Fruit fly (Drosophila melanogaster) whole organism, embryonic: ENCODE results near the gene Srpk79D.
A peak's percentile ranks its signal among the peaks of the same experiment; 100 is the strongest.

Experiments
- Atf3 ChIP-seq: fragments of 200-800 bp; sonication (Bioruptor generic); optimal IDR thresholded peaks from 3 replicates; lab custom pipeline; 2016; ENCODE audit warnings: missing biosample characterization, missing genetic modification characterization
- CG10321 ChIP-seq: fragments of 200-800 bp; sonication (Bioruptor generic); IDR thresholded peaks from 2 replicates; pipeline ENCODE4 v1.3.6; 2022; ENCODE audit warnings: missing biosample characterization, missing genetic modification characterization
- CG11093 ChIP-seq: fragments of 200-800 bp; sonication (Bioruptor generic); IDR thresholded peaks from 3 replicates; pipeline ENCODE4 v1.3.6; 2022; ENCODE audit warnings: missing biosample characterization, missing genetic modification characterization
- CG11456 ChIP-seq: fragments of 200-800 bp; sonication (Bioruptor generic); IDR thresholded peaks from 3 replicates; pipeline ENCODE4 v1.3.6; 2022; ENCODE audit warnings: missing biosample characterization, missing genetic modification characterization
- CG12942 ChIP-seq: fragments of 200-800 bp; sonication (Bioruptor generic); optimal IDR thresholded peaks from 3 replicates; lab custom pipeline; 2016; ENCODE audit warnings: missing biosample characterization, missing genetic modification characterization
- CG15269 ChIP-seq: fragments of 200-800 bp; sonication (Bioruptor generic); optimal IDR thresholded peaks from 2 replicates; lab custom pipeline; 2018; ENCODE audit warnings: missing biosample characterization, mild to moderate bottlenecking, missing genetic modification characterization, moderate library complexity
- CG1529 ChIP-seq: fragments of 200-800 bp; sonication (Bioruptor generic); optimal IDR thresholded peaks from 3 replicates; lab custom pipeline; 2018; ENCODE audit warnings: missing biosample characterization, missing genetic modification characterization
- CG16815 ChIP-seq: fragments of 200-800 bp; sonication (Bioruptor generic); optimal IDR thresholded peaks from 3 replicates; lab custom pipeline; 2017; ENCODE audit warnings: missing biosample characterization, mild to moderate bottlenecking, missing genetic modification characterization
- CG2199 ChIP-seq: fragments of 200-800 bp; sonication (Bioruptor generic); IDR thresholded peaks from 3 replicates; pipeline ENCODE4 v1.3.6; 2022; ENCODE audit warnings: missing biosample characterization, missing genetic modification characterization
- CG31224 ChIP-seq: fragments of 200-800 bp; sonication (Bioruptor generic); IDR thresholded peaks from 2 replicates; pipeline ENCODE4 v1.3.6; 2022; ENCODE audit warnings: missing biosample characterization, missing genetic modification characterization
- CG34422 ChIP-seq: fragments of 200-800 bp; sonication (Bioruptor generic); IDR thresholded peaks from 3 replicates; pipeline ENCODE4 v1.3.6; 2022; ENCODE audit warnings: missing biosample characterization, missing genetic modification characterization
- CG3995 ChIP-seq: fragments of 200-800 bp; sonication (Bioruptor generic); optimal IDR thresholded peaks from 3 replicates; lab custom pipeline; 2016; ENCODE audit warnings: missing biosample characterization, missing genetic modification characterization
- CG7271 ChIP-seq: fragments of 200-800 bp; sonication (Bioruptor generic); optimal IDR thresholded peaks from 2 replicates; lab custom pipeline; 2018; ENCODE audit warnings: missing biosample characterization, mild to moderate bottlenecking, missing genetic modification characterization, moderate library complexity
- CG7786 ChIP-seq: fragments of 200-800 bp; sonication (Bioruptor generic); optimal IDR thresholded peaks from 2 replicates; lab custom pipeline; 2016; ENCODE audit warnings: missing biosample characterization, missing genetic modification characterization
- CG7839 ChIP-seq: fragments of 200-800 bp; sonication (Bioruptor generic); optimal IDR thresholded peaks from 3 replicates; lab custom pipeline; 2018; ENCODE audit warnings: missing biosample characterization, mild to moderate bottlenecking, missing genetic modification characterization, moderate library complexity
- CG7987 ChIP-seq: fragments of 200-800 bp; sonication (Bioruptor generic); optimal IDR thresholded peaks from 2 replicates; lab custom pipeline; 2018; ENCODE audit warnings: missing biosample characterization, mild to moderate bottlenecking, missing genetic modification characterization, moderate library complexity
- CG8089 ChIP-seq: fragments of 200-800 bp; sonication (Bioruptor generic); optimal IDR thresholded peaks from 3 replicates; lab custom pipeline; 2016; ENCODE audit warnings: missing biosample characterization, missing genetic modification characterization
- Chrac-16 ChIP-seq: fragments of 200-800 bp; sonication (Bioruptor generic); optimal IDR thresholded peaks from 3 replicates; lab custom pipeline; 2016; ENCODE audit warnings: missing biosample characterization, missing genetic modification characterization
- CkIIα-i1 ChIP-seq: fragments of 200-800 bp; sonication (Bioruptor generic); IDR thresholded peaks from 2 replicates; pipeline ENCODE4 v1.3.6; 2022; ENCODE audit warnings: missing biosample characterization, missing genetic modification characterization
- D19A ChIP-seq: fragments of 200-800 bp; optimal IDR thresholded peaks from 3 replicates; lab custom pipeline; 2019; ENCODE audit warnings: missing biosample characterization, mild to moderate bottlenecking, missing genetic modification characterization, moderate library complexity
- Deaf1 ChIP-seq: fragments of 200-800 bp; optimal IDR thresholded peaks from 3 replicates; lab custom pipeline; 2019; ENCODE audit warnings: missing biosample characterization, mild to moderate bottlenecking, missing genetic modification characterization, moderate library complexity
- HLH3B ChIP-seq: fragments of 200-800 bp; sonication (Bioruptor generic); IDR thresholded peaks from 2 replicates; pipeline ENCODE4 v1.3.6; 2022; ENCODE audit warnings: missing biosample characterization, missing genetic modification characterization
- Kr ChIP-seq: fragments of 200-800 bp; sonication (Bioruptor generic); optimal IDR thresholded peaks from 2 replicates; lab custom pipeline; 2017; ENCODE audit warnings: missing biosample characterization, mild to moderate bottlenecking, missing genetic modification characterization
- Meics ChIP-seq: fragments of 200-800 bp; sonication (Bioruptor generic); optimal IDR thresholded peaks from 2 replicates; lab custom pipeline; 2017; ENCODE audit warnings: missing biosample characterization, mild to moderate bottlenecking, missing genetic modification characterization
- Mrtf ChIP-seq: fragments of 200-800 bp; sonication (Bioruptor generic); IDR thresholded peaks from 3 replicates; pipeline ENCODE4 v1.3.6; 2022; ENCODE audit warnings: missing biosample characterization, missing genetic modification characterization
- Ptx1 ChIP-seq: fragments of 200-800 bp; sonication (Bioruptor generic); IDR thresholded peaks from 2 replicates; pipeline ENCODE4 v1.3.6; 2022; ENCODE audit warnings: missing biosample characterization, missing genetic modification characterization
- Sin3A ChIP-seq: fragments of >200 bp; optimal IDR thresholded peaks from 2 replicates; lab custom pipeline; 2018
- Sox100B ChIP-seq: fragments of 200-800 bp; sonication (Bioruptor generic); optimal IDR thresholded peaks from 3 replicates; lab custom pipeline; 2018; ENCODE audit warnings: missing biosample characterization, mild to moderate bottlenecking, missing genetic modification characterization
- Stat92E ChIP-seq, 3 experiments: fragments of >200 bp in 2 of 3; fragments of 200-800 bp in 1 of 3; sonication (Bioruptor generic) in 1 of 3; optimal IDR thresholded peaks; 2 replicates each; lab custom pipeline; 2017 to 2019; ENCODE audit warnings: missing biosample characterization in 3 of 3, missing genetic modification characterization in 3 of 3, mild to moderate bottlenecking in 1 of 3, moderate library complexity in 1 of 3
- TFAM ChIP-seq: fragments of 200-800 bp; sonication (Bioruptor generic); optimal IDR thresholded peaks from 2 replicates; lab custom pipeline; 2017; ENCODE audit warnings: missing biosample characterization, missing genetic modification characterization, inconsistent platforms
- Vsx1 ChIP-seq: fragments of 200-800 bp; sonication (Bioruptor generic); optimal IDR thresholded peaks from 2 replicates; lab custom pipeline; 2017; ENCODE audit warnings: missing biosample characterization, mild to moderate bottlenecking, missing genetic modification characterization, missing genetic modification reagents
- az2 ChIP-seq: fragments of 200-800 bp; sonication (Bioruptor generic); optimal IDR thresholded peaks from 3 replicates; lab custom pipeline; 2016; ENCODE audit warnings: missing biosample characterization, missing genetic modification characterization
- bsh ChIP-seq, 2 experiments: fragments of 200-800 bp; sonication (Bioruptor generic); optimal IDR thresholded peaks; 2 replicates each; lab custom pipeline; 2017 to 2018; ENCODE audit warnings: mild to moderate bottlenecking in 2 of 2, missing biosample characterization in 2 of 2, missing genetic modification characterization in 2 of 2, moderate library complexity in 1 of 2
- cato ChIP-seq: fragments of 200-800 bp; sonication (Bioruptor generic); optimal IDR thresholded peaks from 2 replicates; lab custom pipeline; 2016; ENCODE audit warnings: missing biosample characterization, missing genetic modification characterization, borderline replicate concordance
- dimm ChIP-seq: fragments of 200-800 bp; sonication (Bioruptor generic); IDR thresholded peaks from 2 replicates; pipeline ENCODE4 v1.3.6; 2022; ENCODE audit warnings: missing biosample characterization, missing genetic modification characterization
- disco-r ChIP-seq: fragments of 200-800 bp; sonication (Bioruptor generic); optimal IDR thresholded peaks from 2 replicates; lab custom pipeline; 2016; ENCODE audit warnings: missing biosample characterization, missing genetic modification characterization
- dmrt99B ChIP-seq: fragments of 200-800 bp; sonication (Bioruptor generic); optimal IDR thresholded peaks from 2 replicates; lab custom pipeline; 2018; ENCODE audit warnings: missing biosample characterization, mild to moderate bottlenecking, missing genetic modification characterization, moderate library complexity
- en ChIP-seq: fragments of 200-800 bp; sonication (Bioruptor generic); optimal IDR thresholded peaks from 2 replicates; lab custom pipeline; 2016; ENCODE audit warnings: missing biosample characterization, missing genetic modification characterization
- fd3F ChIP-seq: fragments of 200-800 bp; sonication (Bioruptor generic); optimal IDR thresholded peaks from 2 replicates; lab custom pipeline; 2018; ENCODE audit warnings: missing biosample characterization, mild to moderate bottlenecking, missing genetic modification characterization, moderate library complexity
- fru ChIP-seq: fragments of >200 bp; optimal IDR thresholded peaks from 2 replicates; lab custom pipeline; 2017
- grn ChIP-seq: fragments of 200-800 bp; sonication (Bioruptor generic); optimal IDR thresholded peaks from 3 replicates; lab custom pipeline; 2017; ENCODE audit warnings: missing biosample characterization, missing genetic modification characterization
- gsb-n ChIP-seq: fragments of 200-800 bp; sonication (Bioruptor generic); optimal IDR thresholded peaks from 3 replicates; lab custom pipeline; 2018; ENCODE audit warnings: missing biosample characterization, mild to moderate bottlenecking, missing genetic modification characterization
- kni ChIP-seq: fragments of 200-800 bp; sonication (Bioruptor generic); optimal IDR thresholded peaks from 3 replicates; lab custom pipeline; 2017; ENCODE audit warnings: mild to moderate bottlenecking, missing biosample characterization, missing genetic modification reagents, missing genetic modification characterization
- mld ChIP-seq: fragments of 200-800 bp; sonication (Bioruptor generic); IDR thresholded peaks from 3 replicates; pipeline ENCODE4 v1.3.6; 2022; ENCODE audit warnings: missing biosample characterization, missing genetic modification characterization; ENCODE audit not compliant: partially characterized antibody
- pan ChIP-seq, 4 experiments: fragments of >200 bp in 3 of 4; fragments of 200-800 bp in 1 of 4; sonication (Bioruptor generic) in 1 of 4; optimal IDR thresholded peaks in 3 of 4; IDR thresholded peaks in 1 of 4; 2 replicates each; pipeline versions ENCODE4 v1.3.6 to Lab custom; 2017 to 2022; ENCODE audit warnings: missing biosample characterization in 2 of 4, missing genetic modification characterization in 2 of 4, mixed read lengths in 1 of 4
- peb ChIP-seq: fragments of 200-800 bp; sonication (Bioruptor generic); IDR thresholded peaks from 2 replicates; pipeline ENCODE4 v1.3.6; 2022; ENCODE audit warnings: missing biosample characterization, missing genetic modification characterization
- pnt ChIP-seq: fragments of 200-800 bp; sonication (Bioruptor generic); optimal IDR thresholded peaks from 3 replicates; lab custom pipeline; 2016; ENCODE audit warnings: missing biosample characterization, missing genetic modification characterization
- prd ChIP-seq, 3 experiments: fragments of >200 bp in 2 of 3; fragments of 200-800 bp in 1 of 3; sonication (Bioruptor generic) in 1 of 3; optimal IDR thresholded peaks in 2 of 3; IDR thresholded peaks in 1 of 3; 2 replicates in 2 of 3; 3 replicates in 1 of 3; pipeline versions ENCODE4 v1.3.6 to Lab custom; 2017 to 2022; ENCODE audit warnings: missing biosample characterization in 1 of 3, missing genetic modification characterization in 1 of 3
- so ChIP-seq: fragments of 200-800 bp; sonication (Bioruptor generic); IDR thresholded peaks from 3 replicates; pipeline ENCODE4 v1.3.6; 2022; ENCODE audit warnings: missing biosample characterization, missing genetic modification characterization
- tgo ChIP-seq: fragments of 200-800 bp; sonication (Bioruptor generic); IDR thresholded peaks from 3 replicates; pipeline ENCODE4 v1.3.6; 2022; ENCODE audit warnings: missing biosample characterization, missing genetic modification characterization
- zen ChIP-seq: fragments of 200-800 bp; sonication (Bioruptor generic); optimal IDR thresholded peaks from 3 replicates; lab custom pipeline; 2018; ENCODE audit warnings: missing biosample characterization, mild to moderate bottlenecking, missing genetic modification characterization, moderate library complexity

The Srpk79D gene

dm6 chr3L:22276614-22277013 is 2.8 kb downstream of the Srpk79D start (continued):
- no peak for TF ChIP-seq dimm (GFP tag; lab: Robert Waterston, UW)
- no peak for TF ChIP-seq kni (GFP tag; lab: Kevin White, UChicago)
- TF ChIP-seq Stat92E (GFP tag; optimal IDR thresholded peaks at IDR 0.05; lab: Kevin White, UChicago), result no peak
- no peak for TF ChIP-seq gsb-n (tag; lab: Kevin White, UChicago)
- no peak for TF ChIP-seq bsh (GFP tag; optimal IDR thresholded peaks at IDR 0.05; lab: Kevin White, UChicago)
- TF ChIP-seq TFAM (GFP tag; lab: Kevin White, UChicago), result no peak
- TF ChIP-seq CG10321 (GFP tag; lab: Robert Waterston, UW), result no peak
- no peak for TF ChIP-seq Sox100B (GFP tag; lab: Kevin White, UChicago)
- no peak for TF ChIP-seq zen (tag; lab: Kevin White, UChicago)
- TF ChIP-seq pnt (GFP tag; lab: Kevin White, UChicago), result no peak
- TF ChIP-seq cato, result no peak
- TF ChIP-seq Chrac-16 (GFP tag; lab: Kevin White, UChicago), result no peak
- 0 out of 3 replicates have a peak, but pooled peaks have one; percentile 10 for TF ChIP-seq CG11456 (GFP tag; lab: Robert Waterston, UW)
- TF ChIP-seq CG7839 (tag; lab: Kevin White, UChicago), result peak; percentile 27
- peak; percentile 36 for TF ChIP-seq disco-r (GFP tag; lab: Kevin White, UChicago)
- TF ChIP-seq pan (optimal IDR thresholded peaks at IDR 0.05; lab: Kevin White, UChicago), result no peak
- TF ChIP-seq pan (GFP tag; optimal IDR thresholded peaks at IDR 0.05 in 1 of 2, IDR thresholded peaks at IDR 0.05 in 1 of 2), result peak in 1 of 2 experiments; percentile 38
- no peak for TF ChIP-seq HLH3B
- peak; percentile 19 for TF ChIP-seq CG12942 (GFP tag; lab: Kevin White, UChicago)
- TF ChIP-seq fru (lab: Kevin White, UChicago), result no peak
- no peak for TF ChIP-seq so
- TF ChIP-seq CG7987 (GFP tag; lab: Kevin White, UChicago), result no peak
- no peak for TF ChIP-seq peb
- TF ChIP-seq Deaf1 (tag; lab: Kevin White, UChicago), result peak; percentile 51
- no peak for TF ChIP-seq CG16815 (GFP tag; lab: Kevin White, UChicago)
- no peak for TF ChIP-seq Sin3A (lab: Kevin White, UChicago)
- peak; percentile 51; the same call in 2 of the 3 replicates for TF ChIP-seq CG34422 (GFP tag; lab: Robert Waterston, UW)
- peak; percentile 34; the same call in 1 of the 2 replicates for TF ChIP-seq CG31224
- TF ChIP-seq Ptx1 (GFP tag; lab: Robert Waterston, UW), result peak; percentile 59; the same call in 1 of the 2 replicates
- TF ChIP-seq az2, result no peak
- no peak for TF ChIP-seq en (GFP tag; lab: Kevin White, UChicago)
- TF ChIP-seq Vsx1 (GFP tag; lab: Kevin White, UChicago), result no peak
- peak; percentile 65 for TF ChIP-seq CG15269 (tag; lab: Kevin White, UChicago)
- TF ChIP-seq dmrt99B (tag; lab: Kevin White, UChicago), result peak; percentile 39
- no peak for TF ChIP-seq D19A (tag; lab: Kevin White, UChicago)
- no peak for TF ChIP-seq CG8089 (GFP tag; lab: Kevin White, UChicago)
- no peak for TF ChIP-seq mld (GFP tag; lab: Robert Waterston, UW)
- no peak for TF ChIP-seq Mrtf
- no peak for TF ChIP-seq CG3995 (GFP tag; lab: Kevin White, UChicago)
- TF ChIP-seq CG2199 (GFP tag; lab: Robert Waterston, UW), result no peak
- TF ChIP-seq CkIIα-i1 (GFP tag; lab: Robert Waterston, UW), result no peak
- TF ChIP-seq Meics, result peak; percentile 32
- TF ChIP-seq Kr, result no peak
- no peak for TF ChIP-seq grn (GFP tag; lab: Kevin White, UChicago)
- no peak for TF ChIP-seq prd (optimal IDR thresholded peaks at IDR 0.05; lab: Kevin White, UChicago)
- TF ChIP-seq prd (GFP tag; IDR thresholded peaks at IDR 0.05; lab: Robert Waterston, UW), result peak; percentile 46; the same call in 2 of the 3 replicates
- TF ChIP-seq Atf3 (GFP tag; lab: Kevin White, UChicago), result no peak
- TF ChIP-seq CG7786 (GFP tag; lab: Kevin White, UChicago), result no peak
- peak; percentile 25; the same call in 2 of the 3 replicates for TF ChIP-seq tgo
- TF ChIP-seq CG1529 (GFP tag; lab: Kevin White, UChicago), result no peak
- TF ChIP-seq fd3F (GFP tag; lab: Kevin White, UChicago), result peak; percentile 49
- no peak for TF ChIP-seq CG7271 (tag; lab: Kevin White, UChicago)
- no peak for TF ChIP-seq CG11093 (GFP tag; lab: Robert Waterston, UW)
